Fruit fly (Drosophila melanogaster) whole organism, embryonic: Measurements from ENCODE around the gene CG2124.
A peak's percentile ranks its signal among the peaks of the same experiment; 100 is the strongest.

Source experiments
- Aef1 ChIP-seq: fragments of 200-800 bp; sonication (Bioruptor generic); IDR thresholded peaks from 3 replicates; pipeline ENCODE4 v1.3.6; 2022; ENCODE audit warnings: missing biosample characterization, missing genetic modification characterization
- CG10267 ChIP-seq: fragments of 200-800 bp; sonication (Bioruptor generic); optimal IDR thresholded peaks from 2 replicates; lab custom pipeline; 2018; ENCODE audit warnings: missing biosample characterization, mild to moderate bottlenecking, missing genetic modification characterization, moderate library complexity
- CG10979 ChIP-seq: fragments of 200-800 bp; sonication (Bioruptor generic); optimal IDR thresholded peaks from 2 replicates; lab custom pipeline; 2018; ENCODE audit warnings: missing biosample characterization, mild to moderate bottlenecking, missing genetic modification characterization, moderate library complexity
- CG13894 ChIP-seq: fragments of 200-800 bp; sonication (Bioruptor generic); optimal IDR thresholded peaks from 3 replicates; lab custom pipeline; 2018; ENCODE audit warnings: missing biosample characterization, mild to moderate bottlenecking, missing genetic modification characterization, moderate library complexity
- CG14710 ChIP-seq: fragments of 200-800 bp; sonication (Bioruptor generic); optimal IDR thresholded peaks from 3 replicates; lab custom pipeline; 2019; ENCODE audit warnings: missing biosample characterization, mild to moderate bottlenecking, missing genetic modification characterization, moderate library complexity
- CG17568 ChIP-seq: fragments of 200-800 bp; sonication (Bioruptor generic); optimal IDR thresholded peaks from 2 replicates; lab custom pipeline; 2018; ENCODE audit warnings: missing biosample characterization, mild to moderate bottlenecking, missing genetic modification characterization, moderate library complexity
- CG17912 ChIP-seq: fragments of 200-800 bp; sonication (Bioruptor generic); optimal IDR thresholded peaks from 2 replicates; lab custom pipeline; 2018; ENCODE audit warnings: missing biosample characterization, mild to moderate bottlenecking, missing genetic modification characterization
- CG18619 ChIP-seq: fragments of 200-800 bp; sonication (Bioruptor generic); optimal IDR thresholded peaks from 3 replicates; lab custom pipeline; 2017; ENCODE audit warnings: missing biosample characterization, mild to moderate bottlenecking, missing genetic modification characterization
- CG2678 ChIP-seq: fragments of 200-800 bp; sonication (Bioruptor generic); optimal IDR thresholded peaks from 3 replicates; lab custom pipeline; 2019; ENCODE audit warnings: missing biosample characterization, mild to moderate bottlenecking, missing genetic modification characterization, moderate library complexity
- CG33557 ChIP-seq: fragments of 200-800 bp; sonication (Bioruptor generic); optimal IDR thresholded peaks from 2 replicates; lab custom pipeline; 2019; ENCODE audit warnings: missing biosample characterization, mild to moderate bottlenecking, missing genetic modification characterization, moderate library complexity
- CG42726 ChIP-seq: fragments of 200-800 bp; sonication (Bioruptor generic); IDR thresholded peaks from 2 replicates; pipeline ENCODE4 v1.3.6; 2022; ENCODE audit warnings: missing biosample characterization, missing genetic modification characterization; ENCODE audit not compliant: partially characterized antibody
- CG4360 ChIP-seq: fragments of 200-800 bp; sonication (Bioruptor generic); IDR thresholded peaks from 2 replicates; pipeline ENCODE4 v1.3.6; 2022; ENCODE audit warnings: missing biosample characterization, missing genetic modification characterization
- CG43689 ChIP-seq: fragments of 200-800 bp; sonication (Bioruptor generic); IDR thresholded peaks from 2 replicates; pipeline ENCODE4 v1.3.6; 2022; ENCODE audit warnings: missing biosample characterization, missing genetic modification characterization
- CG6791 ChIP-seq: fragments of 200-800 bp; sonication (Bioruptor generic); IDR thresholded peaks from 3 replicates; pipeline ENCODE4 v1.3.6; 2022; ENCODE audit warnings: missing biosample characterization, missing genetic modification characterization; ENCODE audit not compliant: partially characterized antibody
- CG7839 ChIP-seq: fragments of 200-800 bp; sonication (Bioruptor generic); optimal IDR thresholded peaks from 3 replicates; lab custom pipeline; 2018; ENCODE audit warnings: missing biosample characterization, mild to moderate bottlenecking, missing genetic modification characterization, moderate library complexity
- CG9437 ChIP-seq: fragments of 200-800 bp; sonication (Bioruptor generic); optimal IDR thresholded peaks from 2 replicates; lab custom pipeline; 2018; ENCODE audit warnings: missing biosample characterization, mild to moderate bottlenecking, missing genetic modification characterization
- CkIIα-i1 ChIP-seq: fragments of 200-800 bp; sonication (Bioruptor generic); IDR thresholded peaks from 2 replicates; pipeline ENCODE4 v1.3.6; 2022; ENCODE audit warnings: missing biosample characterization, missing genetic modification characterization
- Dip2 ChIP-seq: fragments of 200-800 bp; sonication (Bioruptor generic); IDR thresholded peaks from 2 replicates; pipeline ENCODE4 v1.3.6; 2022; ENCODE audit warnings: missing biosample characterization, missing genetic modification characterization
- E2f1 ChIP-seq: fragments of 200-800 bp; sonication (Bioruptor generic); IDR thresholded peaks from 2 replicates; pipeline ENCODE4 v1.3.6; 2022; ENCODE audit warnings: missing biosample characterization, missing genetic modification characterization
- Elba2 ChIP-seq: fragments of 200-800 bp; sonication (Bioruptor generic); optimal IDR thresholded peaks from 3 replicates; lab custom pipeline; 2016; ENCODE audit warnings: missing biosample characterization, missing genetic modification characterization
- Ets65A ChIP-seq: fragments of 200-800 bp; sonication (Bioruptor generic); peaks from one replicate; lab custom pipeline; 2016; ENCODE audit warnings: missing biosample characterization, missing genetic modification characterization
- Hr78 ChIP-seq, 2 experiments: fragments of 200-800 bp in 1 of 2; fragments of >200 bp in 1 of 2; sonication (Bioruptor generic) in 1 of 2; optimal IDR thresholded peaks; 2 replicates each; lab custom pipeline; 2017 to 2019; ENCODE audit warnings: missing biosample characterization in 2 of 2, missing genetic modification characterization in 2 of 2, mild to moderate bottlenecking in 1 of 2, moderate library complexity in 1 of 2
- Mrtf ChIP-seq: fragments of 200-800 bp; sonication (Bioruptor generic); IDR thresholded peaks from 3 replicates; pipeline ENCODE4 v1.3.6; 2022; ENCODE audit warnings: missing biosample characterization, missing genetic modification characterization
- NFAT ChIP-seq: fragments of 200-800 bp; sonication (Bioruptor generic); IDR thresholded peaks from 2 replicates; pipeline ENCODE4 v1.3.6; 2022; ENCODE audit warnings: missing biosample characterization, missing genetic modification characterization
- Neu2 ChIP-seq: fragments of 200-800 bp; sonication (Bioruptor generic); optimal IDR thresholded peaks from 3 replicates; lab custom pipeline; 2016; ENCODE audit warnings: missing biosample characterization, missing genetic modification characterization, borderline replicate concordance
- Poxn ChIP-seq: fragments of 200-800 bp; sonication (Bioruptor generic); IDR thresholded peaks from 2 replicates; pipeline ENCODE4 v1.3.6; 2022; ENCODE audit warnings: missing biosample characterization, missing genetic modification characterization
- Ravus ChIP-seq: fragments of 200-800 bp; sonication (Bioruptor generic); IDR thresholded peaks from 2 replicates; pipeline ENCODE4 v1.3.6; 2022; ENCODE audit warnings: missing biosample characterization, missing genetic modification characterization
- Rfx ChIP-seq: fragments of 200-800 bp; sonication (Bioruptor generic); IDR thresholded peaks from 2 replicates; pipeline ENCODE4 v1.3.6; 2022; ENCODE audit warnings: missing biosample characterization, missing genetic modification characterization
- Sry-δ ChIP-seq: fragments of 200-800 bp; sonication (Bioruptor generic); optimal IDR thresholded peaks from 2 replicates; lab custom pipeline; 2016; ENCODE audit warnings: missing biosample characterization, missing genetic modification characterization
- ac ChIP-seq: fragments of 200-800 bp; sonication (Bioruptor generic); optimal IDR thresholded peaks from 3 replicates; lab custom pipeline; 2017; ENCODE audit warnings: missing biosample characterization, mild to moderate bottlenecking, missing genetic modification characterization
- bigmax ChIP-seq: fragments of 200-800 bp; sonication (Bioruptor generic); optimal IDR thresholded peaks from 2 replicates; lab custom pipeline; 2018; ENCODE audit warnings: missing biosample characterization, mild to moderate bottlenecking, missing genetic modification characterization
- chm ChIP-seq: fragments of 200-800 bp; sonication (Bioruptor generic); IDR thresholded peaks from 2 replicates; pipeline ENCODE4 v1.3.6; 2022; ENCODE audit warnings: missing biosample characterization, missing genetic modification characterization
- corto ChIP-seq: fragments of 200-800 bp; sonication (Bioruptor generic); optimal IDR thresholded peaks from 2 replicates; lab custom pipeline; 2016; ENCODE audit warnings: missing biosample characterization, mild to moderate bottlenecking, missing genetic modification characterization, moderate library complexity
- dati ChIP-seq: fragments of 200-800 bp; sonication (Bioruptor generic); IDR thresholded peaks from 2 replicates; pipeline ENCODE4 v1.3.6; 2022; ENCODE audit warnings: missing biosample characterization, missing genetic modification characterization
- gsb ChIP-seq: fragments of 200-800 bp; sonication (Bioruptor generic); IDR thresholded peaks from 2 replicates; pipeline ENCODE4 v1.3.6; 2022; ENCODE audit warnings: missing biosample characterization, missing genetic modification characterization
- jumu ChIP-seq: fragments of 200-800 bp; sonication (Bioruptor generic); optimal IDR thresholded peaks from 3 replicates; lab custom pipeline; 2016; ENCODE audit warnings: missing biosample characterization, missing genetic modification characterization
- mld ChIP-seq: fragments of 200-800 bp; sonication (Bioruptor generic); IDR thresholded peaks from 3 replicates; pipeline ENCODE4 v1.3.6; 2022; ENCODE audit warnings: missing biosample characterization, missing genetic modification characterization; ENCODE audit not compliant: partially characterized antibody
- nerfin-2 ChIP-seq: fragments of 200-800 bp; sonication (Bioruptor generic); IDR thresholded peaks from 2 replicates; pipeline ENCODE4 v1.3.6; 2022; ENCODE audit warnings: missing biosample characterization, missing genetic modification characterization; ENCODE audit not compliant: partially characterized antibody
- org-1 ChIP-seq: fragments of 200-800 bp; sonication (Bioruptor generic); optimal IDR thresholded peaks from 2 replicates; lab custom pipeline; 2017; ENCODE audit warnings: missing biosample characterization, missing genetic modification characterization
- otp ChIP-seq: fragments of 200-800 bp; sonication (Bioruptor generic); IDR thresholded peaks from 3 replicates; pipeline ENCODE4, ENCODE4 v1.3.6; 2022; ENCODE audit warnings: missing biosample characterization, missing genetic modification characterization
- pum ChIP-seq: fragments of 200-800 bp; sonication (Bioruptor generic); optimal IDR thresholded peaks from 2 replicates; lab custom pipeline; 2016; ENCODE audit warnings: missing biosample characterization, missing genetic modification characterization
- pzg ChIP-seq: fragments of 200-800 bp; sonication (Bioruptor generic); optimal IDR thresholded peaks from 3 replicates; lab custom pipeline; 2018; ENCODE audit warnings: missing biosample characterization, mild to moderate bottlenecking, missing genetic modification characterization, moderate library complexity
- salm ChIP-seq: fragments of 200-800 bp; sonication (Bioruptor generic); optimal IDR thresholded peaks from 2 replicates; lab custom pipeline; 2018; ENCODE audit warnings: missing biosample characterization, mild to moderate bottlenecking, missing genetic modification characterization
- seq ChIP-seq: fragments of 200-800 bp; sonication (Bioruptor generic); IDR thresholded peaks from 2 replicates; pipeline ENCODE4 v1.3.6; 2022; ENCODE audit warnings: missing biosample characterization, missing genetic modification characterization
- slp2 ChIP-seq: fragments of 200-800 bp; sonication (Bioruptor generic); optimal IDR thresholded peaks from 2 replicates; lab custom pipeline; 2016; ENCODE audit warnings: missing biosample characterization, missing genetic modification characterization
- sug ChIP-seq: fragments of 200-800 bp; optimal IDR thresholded peaks from 2 replicates; lab custom pipeline; 2019; ENCODE audit warnings: missing biosample characterization, mild to moderate bottlenecking, missing genetic modification characterization, moderate library complexity
- tap ChIP-seq: fragments of 200-800 bp; optimal IDR thresholded peaks from 3 replicates; lab custom pipeline; 2019; ENCODE audit warnings: missing biosample characterization, mild to moderate bottlenecking, missing genetic modification characterization, moderate library complexity
- trh ChIP-seq: fragments of 200-800 bp; sonication (Bioruptor generic); optimal IDR thresholded peaks from 2 replicates; lab custom pipeline; 2016; ENCODE audit warnings: missing biosample characterization, missing genetic modification characterization
- ttk ChIP-seq: fragments of 200-800 bp; sonication (Bioruptor generic); IDR thresholded peaks from 2 replicates; pipeline ENCODE4 v2.1.2; 2022; ENCODE audit warnings: missing biosample characterization, missing genetic modification characterization
- zen ChIP-seq: fragments of 200-800 bp; sonication (Bioruptor generic); optimal IDR thresholded peaks from 3 replicates; lab custom pipeline; 2018; ENCODE audit warnings: missing biosample characterization, mild to moderate bottlenecking, missing genetic modification characterization, moderate library complexity
- zfh2 ChIP-seq: fragments of 200-800 bp; sonication (Bioruptor generic); optimal IDR thresholded peaks from 2 replicates; lab custom pipeline; 2016; ENCODE audit warnings: missing biosample characterization, missing genetic modification characterization

CG2124 gene

DNA sequence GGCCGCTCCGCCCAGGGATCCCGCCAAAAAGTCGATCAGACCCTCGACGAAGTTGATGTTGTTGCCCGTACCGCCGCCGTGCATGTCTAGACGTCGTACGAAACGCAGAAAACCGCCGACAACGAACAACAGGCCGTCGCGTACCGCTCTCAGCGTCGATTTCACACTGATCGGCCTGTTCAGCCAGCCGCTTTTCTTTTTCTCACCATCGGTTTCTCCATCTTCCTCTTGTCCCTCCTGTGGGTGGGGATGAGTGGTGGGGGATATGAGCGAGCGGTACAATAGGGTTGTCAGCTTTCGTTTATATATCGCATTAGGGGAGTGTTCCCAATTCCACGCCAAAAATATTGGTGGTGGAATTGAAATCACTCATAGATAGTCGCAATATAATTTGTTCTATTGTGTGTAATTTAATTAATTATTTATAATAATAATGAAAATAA, 5.6 kb downstream of the CG2124 start (continued):
- TF ChIP-seq CG10267 (tag; lab: Kevin White, UChicago) (peak; percentile 15), gsb (GFP tag; lab: Robert Waterston, UW) (no peak), slp2 (no peak), seq (GFP tag; lab: Robert Waterston, UW) (no peak), CG2678 (tag; lab: Kevin White, UChicago) (peak; percentile 48), Sry-δ (GFP tag; lab: Kevin White, UChicago) (peak; percentile 57), Ravus (peak; percentile 31), NFAT (GFP tag; lab: Robert Waterston, UW) (peak; percentile 37; the same call in 1 of the 2 replicates), CG7839 (tag; lab: Kevin White, UChicago) (peak; percentile 46), CG4360 (0 out of 2 replicates have a peak, but pooled peaks have one; percentile 39), CG14710 (tag; lab: Kevin White, UChicago) (peak; percentile 52), tap (no peak), jumu (GFP tag; lab: Kevin White, UChicago) (peak; percentile 9), corto (no peak), CG9437 (peak; percentile 38), ttk (GFP tag; lab: Robert Waterston, UW) (peak; percentile 50; the same call in 1 of the 2 replicates), dati (GFP tag; lab: Robert Waterston, UW) (no peak), bigmax (GFP tag; lab: Kevin White, UChicago) (no peak), Dip2 (GFP tag; lab: Robert Waterston, UW) (no peak), CG43689 (no peak), pum (GFP tag; lab: Kevin White, UChicago) (no peak), zfh2 (GFP tag; lab: Kevin White, UChicago) (no peak), org-1 (no peak), Mrtf (peak; percentile 23; the same call in 1 of the 3 replicates), Rfx (GFP tag; lab: Robert Waterston, UW) (peak; percentile 73), ac (GFP tag; lab: Kevin White, UChicago) (no peak), nerfin-2 (GFP tag; lab: Robert Waterston, UW) (peak; percentile 9; the same call in 1 of the 2 replicates), CG6791 (peak; percentile 12), mld (no peak), CG42726 (GFP tag; lab: Robert Waterston, UW) (no peak), Neu2 (GFP tag; lab: Kevin White, UChicago) (no peak), CkIIα-i1 (GFP tag; lab: Robert Waterston, UW) (no peak), zen (tag; lab: Kevin White, UChicago) (no peak), CG10979 (tag; lab: Kevin White, UChicago) (peak; percentile 21), Aef1 (GFP tag; lab: Robert Waterston, UW) (peak; percentile 51), Elba2 (GFP tag; lab: Kevin White, UChicago) (no peak), CG33557 (GFP tag; lab: Kevin White, UChicago) (no peak), Poxn (GFP tag; lab: Robert Waterston, UW) (no peak), sug (tag; lab: Kevin White, UChicago) (peak; percentile 57), chm (GFP tag; lab: Robert Waterston, UW) (no peak), salm (tag; lab: Kevin White, UChicago) (no peak), CG17912 (no peak), pzg (GFP tag; lab: Kevin White, UChicago) (peak; percentile 20), Hr78 (GFP tag; optimal IDR thresholded peaks at IDR 0.05; lab: Kevin White, UChicago) (no peak), CG18619 (GFP tag; lab: Kevin White, UChicago) (no peak), CG17568 (GFP tag; lab: Kevin White, UChicago) (no peak), Ets65A (GFP tag; lab: Kevin White, UChicago) (peak; percentile 61), otp (no peak), E2f1 (GFP tag; lab: Robert Waterston, UW) (peak; percentile 25; the same call in 1 of the 2 replicates), CG13894 (no peak), trh (GFP tag; lab: Kevin White, UChicago) (no peak)
